Fruit fly (Drosophila melanogaster): ENCODE data around the gene CG31809.

Gene CG31809

DNA sequence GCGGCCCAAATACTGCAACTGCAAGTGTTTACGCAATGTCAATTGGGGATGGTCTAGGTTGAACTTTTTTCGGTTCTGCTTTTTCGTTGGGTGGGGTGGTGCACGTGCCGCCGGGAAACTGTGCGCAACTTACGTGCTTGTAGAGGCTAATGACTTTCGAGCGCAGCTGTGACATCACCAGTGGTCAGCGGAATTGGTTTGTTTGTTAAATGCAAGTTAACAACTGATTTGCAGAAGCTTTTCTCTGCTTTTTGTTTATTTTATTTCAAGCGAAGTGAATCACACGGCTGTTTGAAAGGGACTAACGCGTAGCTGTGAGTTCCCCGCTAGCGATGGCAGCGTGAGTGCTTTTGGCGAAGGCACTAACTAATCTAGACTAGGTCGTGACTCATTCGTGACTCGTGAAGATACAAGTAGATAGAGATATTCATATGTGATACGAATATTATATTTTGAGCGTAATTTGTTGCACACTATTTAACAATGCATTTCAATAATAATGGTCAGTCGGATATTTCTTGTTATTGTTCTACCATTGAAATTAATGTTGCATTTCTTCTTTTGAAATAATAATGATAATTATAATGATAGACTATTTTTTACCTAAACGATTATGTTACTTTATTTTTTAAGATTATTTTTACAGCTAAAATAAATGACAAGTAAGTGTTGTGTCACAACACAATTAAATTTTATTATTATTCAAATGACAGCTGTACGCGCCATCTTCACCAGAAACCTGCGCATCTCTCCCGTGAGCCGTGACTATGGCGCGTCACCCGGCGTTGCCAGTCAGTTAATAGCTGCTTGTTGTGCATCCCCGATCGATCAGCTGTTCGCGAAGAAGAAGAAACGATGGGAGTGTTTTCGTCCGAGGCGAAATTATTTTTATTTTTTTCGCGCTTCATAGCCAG, 29.4 kb upstream of the CG31809 start, which contains the start of the genes osi and tweek (continued):
- TF ChIP-seq dac (GFP tag; optimal IDR thresholded peaks at IDR 0.05): peak; percentile 21
- TF ChIP-seq CG10669 (GFP tag; optimal IDR thresholded peaks at IDR 0.05): no peak
- no peak for TF ChIP-seq CG8119 (GFP tag; IDR thresholded peaks at IDR 0.05)
- TF ChIP-seq CG3919 (GFP tag; optimal IDR thresholded peaks at IDR 0.05): no peak
- no peak for TF ChIP-seq CG11294 (GFP tag; IDR thresholded peaks at IDR 0.05)
- TF ChIP-seq Sox15 (GFP tag; optimal IDR thresholded peaks at IDR 0.05): peak; percentile 31
- peak; percentile 29 for TF ChIP-seq CG3032 (tag; optimal IDR thresholded peaks at IDR 0.05)
- TF ChIP-seq CG6163 (GFP tag; IDR thresholded peaks at IDR 0.05): peak; percentile 36; the same call in 1 of the 3 replicates
- TF ChIP-seq Gug (GFP tag; IDR thresholded peaks at IDR 0.05): no peak
- TF ChIP-seq Hr39 (GFP tag; optimal IDR thresholded peaks at IDR 0.05): peak; percentile 59

DNA sequence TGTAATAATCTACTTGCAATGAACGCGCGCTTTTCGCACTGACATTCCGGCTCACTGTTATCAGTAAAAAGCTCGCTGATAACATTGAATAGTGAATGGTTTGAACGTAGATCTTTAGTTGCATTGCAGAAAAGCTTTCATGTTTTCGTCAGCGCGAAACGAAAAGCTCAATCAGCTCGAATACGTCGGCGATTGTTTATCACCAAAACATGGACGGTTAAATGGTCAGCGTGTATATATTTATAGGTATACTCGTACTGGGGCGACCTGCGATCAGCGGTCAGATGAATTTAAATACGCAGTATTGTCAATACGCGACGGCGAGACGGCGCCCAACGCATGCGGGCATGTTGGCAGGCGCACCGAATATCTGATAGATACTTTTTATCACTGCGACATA, 27.9 kb upstream of the CG31809 start:
- TF ChIP-seq Sox14 (GFP tag; optimal IDR thresholded peaks at IDR 0.05): no peak
- no peak for TF ChIP-seq topi (GFP tag; optimal IDR thresholded peaks at IDR 0.05)
- peak; percentile 92 for TF ChIP-seq svp (GFP tag)
- no peak for TF ChIP-seq Eip93F (GFP tag; optimal IDR thresholded peaks at IDR 0.05)
- TF ChIP-seq CG31627 (GFP tag; optimal IDR thresholded peaks at IDR 0.05): no peak
- no peak for TF ChIP-seq fkh (GFP tag; optimal IDR thresholded peaks at IDR 0.05)
- TF ChIP-seq vri (GFP tag; optimal IDR thresholded peaks at IDR 0.05): peak; percentile 32
- peak; percentile 25 for TF ChIP-seq CG16779 (tag; optimal IDR thresholded peaks at IDR 0.05)
- TF ChIP-seq CG3032 (tag; optimal IDR thresholded peaks at IDR 0.05): no peak
- no peak for TF ChIP-seq dac (GFP tag; optimal IDR thresholded peaks at IDR 0.05)
- no peak for TF ChIP-seq pdm3 (GFP tag; optimal IDR thresholded peaks at IDR 0.05)

DNA sequence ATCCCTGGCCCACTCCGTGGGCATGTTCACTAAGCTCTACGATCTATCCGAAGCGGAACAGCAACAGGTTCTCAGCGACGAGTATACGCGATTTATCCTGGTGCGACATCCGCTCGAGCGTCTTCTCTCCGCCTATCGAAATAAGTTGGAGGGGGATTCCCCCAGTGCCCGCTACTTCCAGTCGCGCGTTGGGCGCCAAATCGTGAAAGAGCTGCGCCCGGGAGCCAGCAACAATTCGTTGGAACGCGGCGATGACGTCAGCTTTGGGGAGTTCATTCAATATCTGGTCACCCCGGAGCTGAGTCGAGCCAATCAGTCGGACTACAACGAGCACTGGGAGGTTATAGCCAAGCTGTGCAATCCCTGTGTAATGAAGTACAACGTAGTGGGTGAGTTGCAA, 26.8 kb upstream of the CG31809 start:
- TF ChIP-seq Sox14 (GFP tag; optimal IDR thresholded peaks at IDR 0.05) (no peak), CG16779 (tag; optimal IDR thresholded peaks at IDR 0.05) (no peak), CG15336 (GFP tag; IDR thresholded peaks at IDR 0.05) (no peak)

DNA sequence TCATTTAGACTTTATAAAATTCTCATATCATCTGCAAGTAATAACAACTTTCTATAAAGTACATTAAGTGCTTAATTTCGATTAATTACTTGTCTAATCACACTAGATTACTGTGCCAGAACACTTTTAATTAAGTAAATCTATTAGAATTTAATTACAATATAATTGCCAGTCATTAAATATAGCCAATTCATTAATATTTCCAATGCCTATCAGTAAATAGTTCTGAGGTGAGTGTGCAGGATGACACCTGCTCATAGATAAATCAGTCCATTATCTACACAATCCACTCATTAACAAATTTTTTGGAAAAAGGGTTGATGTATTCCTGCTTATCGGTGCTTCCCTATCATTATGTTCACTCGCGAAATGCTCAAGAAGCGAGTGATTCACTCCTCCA, 26.2 kb upstream of the CG31809 start:
- no peak for TF ChIP-seq CG8119 (GFP tag; IDR thresholded peaks at IDR 0.05)
- peak; percentile 33 for TF ChIP-seq svp (GFP tag)

DNA sequence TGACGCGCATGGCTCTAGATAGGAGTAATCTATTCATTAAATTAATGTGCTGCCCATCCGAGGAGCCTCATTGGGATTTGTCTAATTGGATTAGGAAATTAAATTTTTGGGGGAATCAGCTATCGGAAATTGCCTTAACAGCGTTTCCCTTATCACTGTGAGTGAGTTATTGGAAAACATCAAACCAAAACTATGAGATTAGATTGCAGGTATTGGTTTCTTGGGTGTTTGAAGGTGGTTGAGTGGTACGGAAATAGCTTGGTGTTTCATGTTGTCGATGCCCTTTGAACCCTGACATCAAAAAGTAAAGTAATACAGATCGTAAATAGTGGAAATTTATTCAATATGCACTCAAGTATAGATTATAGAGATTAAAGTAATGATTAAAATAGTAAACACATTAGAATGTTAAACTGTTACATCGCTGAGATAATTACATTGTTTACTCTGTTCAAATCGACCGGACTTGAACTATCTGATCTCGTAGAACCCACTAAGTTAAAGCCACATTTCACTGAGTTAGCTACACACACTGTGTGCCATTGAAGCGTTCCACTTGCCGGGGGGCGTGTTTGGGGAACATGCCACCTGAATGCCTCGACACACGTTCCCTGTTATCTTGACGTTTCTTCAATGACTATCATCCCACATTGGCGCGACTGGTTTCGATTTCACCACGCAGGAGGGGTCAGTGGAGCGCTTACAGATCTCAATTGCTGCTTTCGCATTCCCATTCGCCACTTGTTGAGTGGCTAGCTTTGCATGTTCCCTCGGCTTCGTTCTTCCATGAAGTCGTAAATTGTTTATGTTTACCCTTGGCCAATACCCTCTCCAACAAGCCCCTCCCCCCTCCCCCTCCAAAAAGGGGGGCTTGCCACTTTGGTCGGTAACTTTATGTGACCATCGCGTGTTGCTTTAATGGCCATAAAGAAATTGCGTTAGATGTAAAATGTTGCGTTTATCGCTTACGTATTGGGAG, 24.6 kb upstream of the CG31809 start:
- TF ChIP-seq CG7368 (GFP tag; optimal IDR thresholded peaks at IDR 0.05) (no peak), Eip75B (GFP tag; optimal IDR thresholded peaks at IDR 0.05) (no peak), CG16779 (tag; optimal IDR thresholded peaks at IDR 0.05) (no peak), Lpt (GFP tag; optimal IDR thresholded peaks at IDR 0.05) (peak; percentile 25), Hr39 (GFP tag; optimal IDR thresholded peaks at IDR 0.05) (no peak), CG6276 (GFP tag; optimal IDR thresholded peaks at IDR 0.05) (no peak), ss (GFP tag; optimal IDR thresholded peaks at IDR 0.05) (peak in 1 of 2 experiments; percentile 66), fkh (GFP tag; optimal IDR thresholded peaks at IDR 0.05) (peak; percentile 54), Sox102F (GFP tag; optimal IDR thresholded peaks at IDR 0.05) (no peak), CG32006 (GFP tag; optimal IDR thresholded peaks at IDR 0.05) (no peak), Sox14 (GFP tag; optimal IDR thresholded peaks at IDR 0.05) (no peak), CG34406 (GFP tag; optimal IDR thresholded peaks at IDR 0.05) (no peak), topi (GFP tag; optimal IDR thresholded peaks at IDR 0.05) (no peak), CG6163 (GFP tag; IDR thresholded peaks at IDR 0.05) (0 out of 3 replicates have a peak, but pooled peaks have one; percentile 7), achi (GFP tag; optimal IDR thresholded peaks at IDR 0.05) (no peak), svp (GFP tag) (peak; percentile 17), Eip78C (GFP tag) (peak; percentile 37), CG1621 (tag; optimal IDR thresholded peaks at IDR 0.05) (no peak), CG3919 (GFP tag; optimal IDR thresholded peaks at IDR 0.05) (no peak), Hr4 (GFP tag; optimal IDR thresholded peaks at IDR 0.05) (no peak), CG6808 (GFP tag; optimal IDR thresholded peaks at IDR 0.05) (no peak), dsx (GFP tag; optimal IDR thresholded peaks at IDR 0.05; ENCODE audit: poor library complexity, severe bottlenecking) (peak; percentile 28)

Measured in whole organism, prepupa.